Worm (Caenorhabditis elegans): ENCODE measurements around the gene K07H8.8.

The K07H8.8 gene

DNA sequence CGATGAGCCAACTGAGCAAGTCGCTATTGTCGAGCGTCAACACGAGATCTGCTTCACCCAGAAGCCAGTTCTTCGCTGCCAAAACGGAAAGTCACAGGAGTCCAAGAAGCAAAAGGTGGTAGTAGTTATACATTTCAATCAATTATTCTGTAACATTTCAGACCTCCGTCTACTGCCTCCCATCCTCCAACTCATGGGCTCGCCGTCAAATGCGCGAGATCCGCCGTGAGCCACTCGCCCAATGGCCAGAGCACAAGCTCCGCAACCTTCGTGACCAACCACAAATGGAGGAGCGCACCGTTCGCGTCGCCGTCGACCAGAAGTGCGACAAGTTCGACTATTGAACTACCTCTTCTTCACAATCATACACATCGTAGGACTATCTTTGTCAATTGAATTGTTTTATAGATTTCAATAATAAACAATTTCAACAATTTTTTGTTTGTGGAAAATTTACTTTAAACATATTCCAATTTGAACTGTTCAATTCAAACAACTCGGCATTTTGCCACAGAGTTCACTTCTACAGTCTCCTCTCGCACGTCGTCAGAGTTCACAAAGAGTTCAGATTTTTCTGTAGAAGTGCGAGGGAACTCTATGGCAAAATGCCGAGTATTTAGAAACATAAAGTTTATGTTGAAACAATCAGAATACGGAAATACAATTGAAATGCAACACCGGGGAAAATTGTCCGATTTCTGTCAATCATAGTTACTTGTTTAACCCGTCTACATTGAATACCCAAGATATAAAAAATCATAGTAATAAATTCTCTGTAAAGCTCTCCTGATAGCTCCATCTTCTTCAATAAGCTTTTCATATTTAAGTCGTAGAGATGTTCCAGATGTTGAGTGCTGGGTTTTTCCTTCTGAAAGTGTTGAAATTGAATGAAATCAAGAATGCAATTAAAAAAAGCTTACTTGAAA is 1.9 kb downstream of the K07H8.8 start (continued):
- peak; percentile 34 for TF ChIP-seq lin-54 (GFP tag; optimal IDR thresholded peaks at IDR 0.05)
- no peak; the same call in 1 of the 2 replicates for TF ChIP-seq Y56A3A.18 (GFP tag; IDR thresholded peaks at IDR 0.05)
- no peak for TF ChIP-seq F57C9.4 (tag; optimal IDR thresholded peaks at IDR 0.05)
- TF ChIP-seq K12H6.12 (tag; optimal IDR thresholded peaks at IDR 0.05): no peak
- no peak for TF ChIP-seq xnd-1 (tag; optimal IDR thresholded peaks at IDR 0.05)
- TF ChIP-seq bed-1 (GFP tag; IDR thresholded peaks at IDR 0.05): no peak
- TF ChIP-seq nhr-179 (tag; optimal IDR thresholded peaks at IDR 0.05): no peak
- TF ChIP-seq zim-3 (tag; optimal IDR thresholded peaks at IDR 0.05): no peak
- TF ChIP-seq K11D2.4 (GFP tag; IDR thresholded peaks at IDR 0.05): 0 out of 2 replicates have a peak, but pooled peaks have one; percentile 8
- TF ChIP-seq tbp1 (GFP tag; optimal IDR thresholded peaks at IDR 0.05): peak; percentile 32
- no peak for TF ChIP-seq akir-1 (GFP tag; optimal IDR thresholded peaks at IDR 0.05)
- no peak for TF ChIP-seq Y79H2A.3 (GFP tag; conservative IDR thresholded peaks at IDR 0.05)
- no peak for TF ChIP-seq snpc-1.3 (tag; optimal IDR thresholded peaks at IDR 0.05; ENCODE audit: insufficient read depth)
- no peak for TF ChIP-seq dpl-1 (GFP tag; optimal IDR thresholded peaks at IDR 0.05)
- TF ChIP-seq rpc-1 (optimal IDR thresholded peaks at IDR 0.05): no peak
- no peak for TF ChIP-seq rpc-1 (tag; optimal IDR thresholded peaks at IDR 0.05)
- peak; percentile 15 for TF ChIP-seq attf-5 (GFP tag; optimal IDR thresholded peaks at IDR 0.05)
- peak; percentile 62 for TF ChIP-seq atf-7 (tag; optimal IDR thresholded peaks at IDR 0.05)
- no peak for TF ChIP-seq mxl-1 (tag; optimal IDR thresholded peaks at IDR 0.05)
- TF ChIP-seq ets-4 (GFP tag; optimal IDR thresholded peaks at IDR 0.05): no peak
- TF ChIP-seq F49E8.2 (tag; optimal IDR thresholded peaks at IDR 0.05; ENCODE audit: insufficient read depth): no peak
- no peak; the same call in 1 of the 2 replicates for TF ChIP-seq hmg-1.2 (GFP tag; IDR thresholded peaks at IDR 0.05)
- no peak for TF ChIP-seq F22D6.2 (tag; optimal IDR thresholded peaks at IDR 0.05)
- peak; percentile 96 for TF ChIP-seq Y53G8AR.9 (GFP tag; conservative IDR thresholded peaks at IDR 0.05)
- no peak for TF ChIP-seq athp-1 (tag; optimal IDR thresholded peaks at IDR 0.05)
- TF ChIP-seq mes-4 (tag; optimal IDR thresholded peaks at IDR 0.05): no peak
- peak; percentile 80 for TF ChIP-seq cebp-2 (GFP tag; IDR thresholded peaks at IDR 0.05)
- TF ChIP-seq F23B12.7 (tag; optimal IDR thresholded peaks at IDR 0.05; ENCODE audit: insufficient read depth): no peak
- TF ChIP-seq ekl-4 (GFP tag; IDR thresholded peaks at IDR 0.05): 0 out of 2 replicates have a peak, but pooled peaks have one; percentile 38
- no peak for TF ChIP-seq sptf-2 (GFP tag; optimal IDR thresholded peaks at IDR 0.05)
- 0 out of 2 replicates have a peak, but pooled peaks have one; percentile 68 for TF ChIP-seq nfya-2 (GFP tag; IDR thresholded peaks at IDR 0.05)
- TF ChIP-seq lag-1 (GFP tag; IDR thresholded peaks at IDR 0.05): no peak
- no peak for TF ChIP-seq B0019.2 (GFP tag; conservative IDR thresholded peaks at IDR 0.05)
- TF ChIP-seq F10E7.11 (tag; optimal IDR thresholded peaks at IDR 0.05): no peak
- TF ChIP-seq F57A8.1 (GFP tag; optimal IDR thresholded peaks at IDR 0.05): no peak

- TF ChIP-seq F37B4.10 (GFP tag; IDR thresholded peaks at IDR 0.05): 0 out of 2 replicates have a peak, but pooled peaks have one; percentile 4
- TF ChIP-seq rcor-1 (GFP tag; IDR thresholded peaks at IDR 0.05): 0 out of 2 replicates have a peak, but pooled peaks have one; percentile 12
- TF ChIP-seq dox-1 (GFP tag; IDR thresholded peaks at IDR 0.05): no peak
- TF ChIP-seq lin-40 (tag; optimal IDR thresholded peaks at IDR 0.05): no peak
- no peak for TF ChIP-seq gei-17 (GFP tag; optimal IDR thresholded peaks at IDR 0.05)
- no peak for TF ChIP-seq madf-6 (GFP tag; IDR thresholded peaks at IDR 0.05)
- TF ChIP-seq snpc-1.3 (tag; optimal IDR thresholded peaks at IDR 0.05; ENCODE audit: insufficient read depth): no peak
- no peak for TF ChIP-seq rec-8 (tag; optimal IDR thresholded peaks at IDR 0.05)
- TF ChIP-seq madf-3 (GFP tag; IDR thresholded peaks at IDR 0.05): peak; percentile 60; the same call in 1 of the 2 replicates
- TF ChIP-seq F22D6.2 (tag; optimal IDR thresholded peaks at IDR 0.05): peak; percentile 26
- TF ChIP-seq B0336.3 (GFP tag; IDR thresholded peaks at IDR 0.05): 0 out of 2 replicates have a peak, but pooled peaks have one; percentile 2
- TF ChIP-seq dpff-1 (tag; optimal IDR thresholded peaks at IDR 0.05): no peak
- TF ChIP-seq F23B12.7 (tag; optimal IDR thresholded peaks at IDR 0.05; ENCODE audit: insufficient read depth): no peak
- TF ChIP-seq nhr-179 (tag; optimal IDR thresholded peaks at IDR 0.05): no peak
- TF ChIP-seq nhr-90 (tag; optimal IDR thresholded peaks at IDR 0.05): peak; percentile 52
- no peak for TF ChIP-seq hrde-1 (tag; optimal IDR thresholded peaks at IDR 0.05; ENCODE audit: borderline replicate concordance)
- peak; percentile 67 for TF ChIP-seq atf-7 (tag; optimal IDR thresholded peaks at IDR 0.05)
- TF ChIP-seq xnd-1 (tag; optimal IDR thresholded peaks at IDR 0.05): no peak
Measured at ce11 chrIV:8262671-8263070, 5.5 kb downstream of the K07H8.8 start.
